Worm (Caenorhabditis elegans) whole organism, L2 larva: ENCODE data around the gene C52B9.10.

Experiments
- nhr-129 ChIP-seq: fragments of 150-350 bp; optimal IDR thresholded peaks from 2 replicates; lab custom pipeline; 2014; ENCODE audit warnings: missing biosample characterization, missing genetic modification characterization
- nhr-237 ChIP-seq: fragments of 150-350 bp; optimal IDR thresholded peaks from 2 replicates; lab custom pipeline; 2014; ENCODE audit warnings: missing biosample characterization, missing genetic modification characterization

- TF ChIP-seq nhr-129 (tag; lab: Kevin White, UChicago): no peak
- TF ChIP-seq nhr-237 (tag; lab: Kevin White, UChicago): no peak
These were observed 26.7 kb upstream of the C52B9.10 start, which contains the start of gene F48D6.4 for ce11 chrX:4246867-4247591.
